Worm (Caenorhabditis elegans) whole organism, midembryonic: Measurements from ENCODE around the gene ZK938.3.

Source experiments
- T22C8.4 ChIP-seq: fragments of 200-800 bp; sonication (Bioruptor generic); IDR thresholded peaks from 2 replicates; pipeline ENCODE4 v1.3.6; 2022; ENCODE audit warnings: missing genetic modification characterization, missing compliant biosample characterization
- cog-1 ChIP-seq: sonication (generic microtip); optimal IDR thresholded peaks from 2 replicates; lab custom pipeline; 2016; ENCODE audit warnings: missing genetic modification characterization, missing compliant biosample characterization
- flt-1 ChIP-seq: fragments of 200-800 bp; sonication (Bioruptor generic); IDR thresholded peaks from 2 replicates; pipeline ENCODE4 v1.3.6; 2022; ENCODE audit warnings: missing genetic modification characterization, missing compliant biosample characterization
- klf-2 ChIP-seq: fragments of 200-800 bp; sonication (Bioruptor generic); conservative IDR thresholded peaks from 2 replicates; pipeline ENCODE4 v1.3.6; 2022; ENCODE audit warnings: missing genetic modification reagents, missing genetic modification characterization, missing compliant biosample characterization
- med-1 ChIP-seq: sonication (generic microtip); optimal IDR thresholded peaks from 2 replicates; lab custom pipeline; 2017; ENCODE audit warnings: missing genetic modification characterization, mild to moderate bottlenecking, missing compliant biosample characterization, antibody characterized with exemption, missing genetic modification reagents; ENCODE audit not compliant: insufficient read depth
- ref-1 ChIP-seq: fragments of 200-800 bp; sonication (Bioruptor generic); conservative IDR thresholded peaks from 2 replicates; pipeline ENCODE4 v1.3.6; 2022; ENCODE audit warnings: missing genetic modification reagents, missing genetic modification characterization, missing compliant biosample characterization
- tab-1 ChIP-seq: fragments of 200-800 bp; sonication (Bioruptor generic); IDR thresholded peaks from 2 replicates; pipeline ENCODE4 v1.3.6; 2022; ENCODE audit warnings: missing genetic modification characterization, missing compliant biosample characterization
- ztf-23 ChIP-seq: fragments of 200-800 bp; sonication (Bioruptor generic); IDR thresholded peaks from 2 replicates; pipeline ENCODE4 v1.3.6; 2022; ENCODE audit warnings: missing genetic modification reagents, missing genetic modification characterization, missing compliant biosample characterization
- ztf-29 ChIP-seq: fragments of 200-800 bp; sonication (Bioruptor generic); IDR thresholded peaks from 2 replicates; pipeline ENCODE4 v1.3.6; 2022; ENCODE audit warnings: missing genetic modification reagents, missing genetic modification characterization, missing compliant biosample characterization

The ZK938.3 gene

DNA sequence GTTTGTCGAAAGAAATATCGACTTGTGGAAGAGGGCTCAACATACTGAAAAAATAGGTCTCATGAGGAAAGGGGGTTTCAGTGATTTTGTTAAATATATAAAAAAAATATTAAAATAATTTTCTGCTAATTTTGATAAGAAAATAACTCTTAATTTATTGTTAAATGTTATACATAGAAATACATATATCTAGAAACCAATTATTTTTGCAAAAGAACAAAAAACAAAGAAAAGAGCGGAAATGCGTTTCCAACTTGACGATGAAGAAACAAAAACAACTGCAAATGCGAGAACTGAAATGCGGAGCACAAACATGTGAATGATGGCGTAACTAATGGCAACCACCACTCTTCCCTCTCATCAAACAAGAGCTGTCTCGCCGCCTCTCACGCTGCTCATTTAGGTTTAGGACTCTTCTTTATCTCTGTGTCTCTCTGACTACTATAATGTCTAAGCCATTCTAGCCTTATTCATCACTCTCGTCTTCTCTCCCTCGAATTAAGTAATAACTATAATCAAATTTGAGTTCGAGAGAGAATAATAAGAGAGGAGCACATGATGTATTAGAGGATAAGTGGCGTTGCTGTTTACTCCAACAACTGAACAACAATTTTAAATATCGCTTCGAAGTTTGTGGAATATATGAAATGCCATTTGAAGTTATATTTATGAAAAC lies 4.6 kb upstream of the ZK938.3 start, which contains the start of gene arrd-4:
TSS of gene arrd-4 (minus strand) at position 51 of the 676 bp plus-strand sequence.
- TF ChIP-seq ref-1 (GFP tag; lab: Robert Waterston, UW) (no peak), tab-1 (GFP tag; lab: Robert Waterston, UW) (0 out of 2 replicates have a peak, but pooled peaks have one; percentile 7), klf-2 (GFP tag; lab: Robert Waterston, UW) (no peak), cog-1 (tag; lab: Kevin White, UChicago) (no peak)

- no peak for TF ChIP-seq med-1 (GFP tag; lab: Kevin White, UChicago)
- no peak for TF ChIP-seq klf-2 (GFP tag; lab: Robert Waterston, UW)
- TF ChIP-seq tab-1 (GFP tag; lab: Robert Waterston, UW): no peak
- TF ChIP-seq flt-1 (GFP tag; lab: Robert Waterston, UW): no peak
- no peak for TF ChIP-seq T22C8.4
- TF ChIP-seq ref-1 (GFP tag; lab: Robert Waterston, UW): no peak
These were observed 2.2 kb upstream of the ZK938.3 start for ce11 chrII:9835958-9836357.

DNA sequence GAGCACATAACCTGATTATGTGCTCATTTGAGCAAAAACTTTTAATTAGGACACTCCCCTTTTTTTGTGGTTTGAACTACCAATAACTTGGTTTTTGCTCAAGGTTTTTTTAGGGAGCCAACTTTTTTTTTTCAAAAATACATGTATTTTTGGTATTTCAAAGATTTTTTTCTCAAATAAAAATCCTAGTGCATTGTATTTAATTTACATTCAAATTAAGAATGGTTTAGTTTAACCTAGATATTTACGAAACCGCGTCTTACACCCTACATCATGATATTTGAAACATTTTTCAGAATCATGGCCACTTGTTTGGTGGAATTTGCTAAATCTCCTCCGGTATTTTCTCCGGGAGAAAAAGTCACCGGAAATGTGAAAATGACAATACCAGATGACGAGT lies 1.2 kb upstream of the ZK938.3 start, which contains the start of gene arrd-5:
TSS of gene arrd-5 (plus strand) at position 301 of the 400 bp plus-strand sequence.
- no peak for TF ChIP-seq flt-1 (GFP tag; lab: Robert Waterston, UW)
- no peak for TF ChIP-seq ztf-23 (GFP tag; lab: Robert Waterston, UW)
- no peak for TF ChIP-seq klf-2 (GFP tag; lab: Robert Waterston, UW)
- no peak for TF ChIP-seq ref-1 (GFP tag; lab: Robert Waterston, UW)

- TF ChIP-seq cog-1 (tag; lab: Kevin White, UChicago) (no peak), tab-1 (GFP tag; lab: Robert Waterston, UW) (no peak), ref-1 (GFP tag; lab: Robert Waterston, UW) (no peak), klf-2 (GFP tag; lab: Robert Waterston, UW) (no peak), flt-1 (GFP tag; lab: Robert Waterston, UW) (no peak), ztf-23 (GFP tag; lab: Robert Waterston, UW) (no peak)
These were observed 2.7 kb downstream of the ZK938.3 start, which contains the start of gene ZK938.12 for ce11 chrII:9831033-9831432. Gene ZK938.12 (plus strand): TSS chrII:9831333.

- TF ChIP-seq ztf-23 (GFP tag; lab: Robert Waterston, UW): no peak
- TF ChIP-seq T22C8.4: no peak
- TF ChIP-seq flt-1 (GFP tag; lab: Robert Waterston, UW): no peak
- no peak for TF ChIP-seq med-1 (GFP tag; lab: Kevin White, UChicago)
- TF ChIP-seq klf-2 (GFP tag; lab: Robert Waterston, UW): no peak
- no peak for TF ChIP-seq tab-1 (GFP tag; lab: Robert Waterston, UW)
- no peak for TF ChIP-seq ztf-29
- no peak for TF ChIP-seq ref-1 (GFP tag; lab: Robert Waterston, UW)
- TF ChIP-seq cog-1 (tag; lab: Kevin White, UChicago): no peak
These were observed 4.6 kb downstream of the ZK938.3 start, which contains the start of gene ZK938.1 for ce11 chrII:9829108-9829507. Gene ZK938.1 (plus strand): TSS chrII:9829408.

ce11 chrII:9828502-9828901 lies 5.3 kb downstream of the ZK938.3 start:
- TF ChIP-seq cog-1 (tag; lab: Kevin White, UChicago) (no peak), klf-2 (GFP tag; lab: Robert Waterston, UW) (no peak), ref-1 (GFP tag; lab: Robert Waterston, UW) (no peak), tab-1 (GFP tag; lab: Robert Waterston, UW) (no peak), flt-1 (GFP tag; lab: Robert Waterston, UW) (no peak), ztf-29 (no peak), ztf-23 (GFP tag; lab: Robert Waterston, UW) (no peak), med-1 (GFP tag; lab: Kevin White, UChicago) (no peak), T22C8.4 (no peak)

DNA sequence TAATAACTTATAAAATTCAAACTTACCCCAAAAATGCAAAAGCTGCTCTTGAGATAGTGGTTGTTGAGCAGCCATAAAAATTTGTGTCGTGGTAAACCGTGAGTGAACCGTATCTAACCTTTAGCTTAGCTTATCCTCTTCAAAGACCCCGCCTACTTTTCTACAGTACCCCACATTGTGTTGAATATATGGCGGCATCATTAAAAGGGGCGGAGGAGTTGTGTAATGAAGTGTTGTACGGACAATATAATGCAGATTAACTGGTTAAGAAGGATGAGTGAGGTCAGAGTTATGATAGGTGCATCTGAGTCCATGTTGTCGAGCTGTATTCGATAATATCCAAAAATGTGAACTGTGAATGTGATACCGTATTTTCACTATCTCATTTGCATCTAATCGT lies 5.9 kb downstream of the ZK938.3 start, which contains the start of gene eyg-1:
TSS of gene eyg-1 (minus strand) at position 101 of the 400 bp plus-strand sequence.
- TF ChIP-seq ref-1 (GFP tag; lab: Robert Waterston, UW) (no peak), T22C8.4 (no peak), flt-1 (GFP tag; lab: Robert Waterston, UW) (no peak), ztf-23 (GFP tag; lab: Robert Waterston, UW) (no peak), cog-1 (tag; lab: Kevin White, UChicago) (no peak), tab-1 (GFP tag; lab: Robert Waterston, UW) (no peak), med-1 (GFP tag; lab: Kevin White, UChicago) (no peak), ztf-29 (no peak), klf-2 (GFP tag; lab: Robert Waterston, UW) (no peak)

DNA sequence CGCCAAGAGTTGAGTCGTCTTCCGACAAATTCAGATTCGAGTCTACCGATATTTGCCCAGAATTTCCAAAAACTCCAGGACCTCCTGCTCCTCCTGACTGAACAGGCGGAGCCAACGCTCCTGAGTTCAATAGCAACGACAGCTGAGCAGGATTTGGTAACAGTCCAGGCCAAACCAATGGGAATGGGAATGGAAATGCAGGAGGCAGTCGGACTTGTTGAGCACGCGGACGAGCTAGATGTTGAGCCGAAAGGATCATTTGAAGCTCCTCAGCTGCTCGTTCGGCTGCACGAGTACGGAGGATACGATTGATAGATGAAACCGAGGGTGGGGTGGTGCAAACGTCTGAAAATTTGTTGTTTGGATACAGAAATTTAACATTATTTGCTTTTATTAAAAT lies 6.8 kb downstream of the ZK938.3 start:
- TF ChIP-seq flt-1 (GFP tag; lab: Robert Waterston, UW) (no peak), tab-1 (GFP tag; lab: Robert Waterston, UW) (no peak), ztf-29 (no peak), med-1 (GFP tag; lab: Kevin White, UChicago) (no peak), klf-2 (GFP tag; lab: Robert Waterston, UW) (no peak), T22C8.4 (no peak), cog-1 (tag; lab: Kevin White, UChicago) (no peak), ztf-23 (GFP tag; lab: Robert Waterston, UW) (no peak), ref-1 (GFP tag; lab: Robert Waterston, UW) (no peak)

ce11 chrII:9807519-9807972 lies 26.2 kb downstream of the ZK938.3 start, which contains the start of gene cyp-13A8:
Gene cyp-13A8 (minus strand): TSS chrII:9807569.
- TF ChIP-seq cog-1 (tag; lab: Kevin White, UChicago): no peak
- TF ChIP-seq flt-1 (GFP tag; lab: Robert Waterston, UW): no peak
- TF ChIP-seq ztf-23 (GFP tag; lab: Robert Waterston, UW): no peak
- TF ChIP-seq med-1 (GFP tag; lab: Kevin White, UChicago): no peak
